Worm (Caenorhabditis elegans) whole organism, L4 larva: ENCODE results near the gene spdl-1.

Experiments
- F10B5.3 ChIP-seq: sonication (generic microtip); optimal IDR thresholded peaks from 2 replicates; lab custom pipeline; 2016; ENCODE audit warnings: mild to moderate bottlenecking, missing genetic modification characterization, missing compliant biosample characterization
- aha-1 ChIP-seq: fragments of 150-350 bp; peaks from one replicate; lab custom pipeline; 2014; ENCODE audit warnings: missing biosample characterization, missing genetic modification characterization
- ceh-28 ChIP-seq: fragments of 150-350 bp; optimal IDR thresholded peaks from 2 replicates; lab custom pipeline; 2014; ENCODE audit warnings: missing biosample characterization, missing genetic modification reagents, missing genetic modification characterization
- lin-15B ChIP-seq: fragments of 150-350 bp; sonication (generic microtip); optimal IDR thresholded peaks from 3 replicates; lab custom pipeline; 2014; ENCODE audit warnings: missing biosample characterization, missing genetic modification characterization
- mdl-1 ChIP-seq, 2 experiments: fragments of 150-350 bp in 1 of 2; sonication (generic microtip) in 1 of 2; optimal IDR thresholded peaks; 2 replicates each; lab custom pipeline; 2014 to 2017; ENCODE audit warnings: missing biosample characterization in 2 of 2, missing genetic modification characterization in 2 of 2
- nhr-28 ChIP-seq: fragments of 150-350 bp; optimal IDR thresholded peaks from 2 replicates; lab custom pipeline; 2014; ENCODE audit warnings: missing biosample characterization, missing genetic modification characterization
- pha-4 ChIP-seq, 2 experiments: fragments of 150-350 bp in 1 of 2; fragments of 200-800 bp in 1 of 2; sonication (Bioruptor generic) in 1 of 2; IDR thresholded peaks in 1 of 2; optimal IDR thresholded peaks in 1 of 2; 2 replicates each; pipeline versions ENCODE4 v1.3.6 to Lab custom; 2014 to 2022; ENCODE audit warnings: missing genetic modification characterization in 2 of 2, missing genetic modification reagents in 2 of 2, missing biosample characterization in 1 of 2, missing compliant biosample characterization in 1 of 2
- zag-1 ChIP-seq: fragments of 150-350 bp; optimal IDR thresholded peaks from 2 replicates; lab custom pipeline; 2014; ENCODE audit warnings: missing biosample characterization, missing genetic modification characterization
- ztf-11 ChIP-seq: fragments of 150-350 bp; optimal IDR thresholded peaks from 2 replicates; lab custom pipeline; 2014; ENCODE audit warnings: missing biosample characterization, missing genetic modification characterization

DNA sequence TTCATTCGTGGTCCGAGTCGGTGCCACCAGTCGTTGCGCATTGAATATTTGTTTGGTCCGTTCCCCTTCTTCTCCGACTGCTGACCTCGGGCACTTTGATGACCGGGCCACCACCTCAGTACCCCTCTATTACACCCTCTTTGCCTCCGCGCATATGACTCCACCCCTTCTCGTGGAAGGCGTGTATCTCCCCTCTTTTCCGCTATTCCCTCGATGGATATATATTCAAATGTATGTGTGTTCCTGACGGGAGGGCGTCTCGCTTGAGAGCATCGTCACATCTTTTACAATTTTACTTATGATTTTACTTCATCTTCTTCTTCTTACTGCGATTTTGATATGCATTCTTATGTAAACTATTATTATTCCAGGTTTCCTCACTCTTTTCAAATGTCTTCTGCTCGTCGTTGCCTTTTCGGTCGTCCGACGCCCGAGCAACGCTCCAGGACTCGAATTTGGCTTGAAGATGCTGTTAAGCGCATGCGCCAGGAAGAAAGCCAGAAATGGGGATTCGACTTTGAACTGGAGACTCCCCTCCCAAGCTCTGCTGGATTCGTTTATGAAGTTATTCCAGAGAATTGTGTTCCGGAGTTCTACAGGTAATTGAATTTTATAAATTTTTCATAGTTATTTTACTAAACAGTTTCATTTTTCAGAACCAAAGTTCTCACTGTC lies 29.6 kb downstream of the spdl-1 start, which contains the start of gene cki-1:
- TF ChIP-seq mdl-1 (tag; optimal IDR thresholded peaks at IDR 0.05; lab: Kevin White, UChicago) (no peak), ceh-28 (no peak), ztf-11 (tag; lab: Kevin White, UChicago) (no peak), pha-4 (GFP tag; IDR thresholded peaks at IDR 0.05; lab: Robert Waterston, UW) (no peak), pha-4 (tag; optimal IDR thresholded peaks at IDR 0.05; lab: Kevin White, UChicago) (no peak), zag-1 (tag; lab: Kevin White, UChicago) (no peak), F10B5.3 (tag; lab: Kevin White, UChicago) (no peak), aha-1 (no peak), lin-15B (tag; lab: Kevin White, UChicago) (no peak), nhr-28 (no peak)
